Fruit fly (Drosophila melanogaster) whole organism, wandering third instar larva: ENCODE measurements around the gene CG34008.

ENCODE experiments used
- Abd-B ChIP-seq: fragments of >200 bp; optimal IDR thresholded peaks from 2 replicates; lab custom pipeline; 2017; ENCODE audit warnings: missing biosample characterization, missing genetic modification characterization
- CG32264 ChIP-seq: fragments of 200-800 bp; sonication (Bioruptor generic); optimal IDR thresholded peaks from 2 replicates; lab custom pipeline; 2016; ENCODE audit warnings: missing biosample characterization, missing genetic modification characterization
- CG9705 ChIP-seq: fragments of 200-800 bp; sonication (Bioruptor generic); optimal IDR thresholded peaks from 2 replicates; lab custom pipeline; 2018; ENCODE audit warnings: missing biosample characterization, mild to moderate bottlenecking, missing genetic modification characterization
- CrebA ChIP-seq: fragments of 200-800 bp; sonication (Bioruptor generic); optimal IDR thresholded peaks from 2 replicates; lab custom pipeline; 2016; ENCODE audit warnings: missing biosample characterization, mild to moderate bottlenecking, missing genetic modification characterization, borderline replicate concordance
- Dfd ChIP-seq: fragments of >200 bp; optimal IDR thresholded peaks from 2 replicates; lab custom pipeline; 2017; ENCODE audit warnings: missing biosample characterization, missing genetic modification characterization
- Dif ChIP-seq: fragments of 200-275, 200-300 bp; sonication (Bioruptor generic); optimal IDR thresholded peaks from 2 replicates; lab custom pipeline; 2018; ENCODE audit warnings: missing biosample characterization, missing genetic modification characterization; ENCODE audit not compliant: partially characterized antibody
- GATAd ChIP-seq: sonication (Bioruptor generic); optimal IDR thresholded peaks from 2 replicates; lab custom pipeline; 2016; ENCODE audit warnings: missing biosample characterization, missing genetic modification characterization
- HLH106 ChIP-seq: fragments of 200-800 bp; optimal IDR thresholded peaks from 3 replicates; lab custom pipeline; 2019; ENCODE audit warnings: missing biosample characterization, mild to moderate bottlenecking, missing genetic modification characterization, moderate library complexity
- Hnf4 ChIP-seq: fragments of 200-800 bp; sonication (Bioruptor generic); optimal IDR thresholded peaks from 2 replicates; lab custom pipeline; 2016; ENCODE audit warnings: missing biosample characterization, mild to moderate bottlenecking, missing genetic modification characterization
- Hr78 ChIP-seq: fragments of >200 bp; optimal IDR thresholded peaks from 2 replicates; lab custom pipeline; 2017; ENCODE audit warnings: missing biosample characterization, missing genetic modification characterization
- Hr83 ChIP-seq: fragments of 200-300 bp; sonication (Bioruptor generic); optimal IDR thresholded peaks from 2 replicates; lab custom pipeline; 2016; ENCODE audit warnings: missing biosample characterization, mild to moderate bottlenecking, missing genetic modification characterization, moderate library complexity; ENCODE audit not compliant: poor library complexity, severe bottlenecking
- Jra ChIP-seq: sonication (Bioruptor generic); optimal IDR thresholded peaks from 2 replicates; lab custom pipeline; 2016; ENCODE audit warnings: missing biosample characterization, missing genetic modification characterization
- Mio ChIP-seq: sonication (Bioruptor generic); optimal IDR thresholded peaks from 2 replicates; lab custom pipeline; 2016; ENCODE audit warnings: missing biosample characterization, missing genetic modification characterization
- Myc ChIP-seq: fragments of >200 bp; optimal IDR thresholded peaks from 2 replicates; lab custom pipeline; 2017
- N ChIP-seq: fragments of >200 bp; optimal IDR thresholded peaks from 2 replicates; lab custom pipeline; 2018; ENCODE audit warnings: missing biosample characterization, missing external identifiers, missing genetic modification characterization
- OdsH ChIP-seq: fragments of 200-800 bp; sonication (Bioruptor generic); optimal IDR thresholded peaks from 2 replicates; lab custom pipeline; 2016; ENCODE audit warnings: missing biosample characterization, mild to moderate bottlenecking, missing genetic modification characterization
- Rel ChIP-seq, 2 experiments: fragments of 200-800 bp; sonication (Bioruptor generic) in 1 of 2; optimal IDR thresholded peaks; 2 replicates in 1 of 2; 3 replicates in 1 of 2; lab custom pipeline; 2016 to 2019; ENCODE audit warnings: mild to moderate bottlenecking in 2 of 2, missing biosample characterization in 2 of 2, missing genetic modification characterization in 2 of 2, moderate library complexity in 1 of 2
- Sp1 ChIP-seq: fragments of 200-800 bp; sonication (Bioruptor generic); optimal IDR thresholded peaks from 3 replicates; lab custom pipeline; 2019; ENCODE audit warnings: missing biosample characterization, mild to moderate bottlenecking, missing genetic modification characterization, moderate library complexity
- Vsx2 ChIP-seq: fragments of 200-300, 225-300 bp; sonication (Bioruptor generic); optimal IDR thresholded peaks from 2 replicates; lab custom pipeline; 2018; ENCODE audit warnings: missing biosample characterization, missing genetic modification characterization; ENCODE audit not compliant: partially characterized antibody
- br ChIP-seq: fragments of 200-800 bp; sonication (Bioruptor generic); optimal IDR thresholded peaks from 2 replicates; lab custom pipeline; 2016; ENCODE audit warnings: missing biosample characterization, missing genetic modification characterization
- brk ChIP-seq: fragments of 200-800 bp; sonication (Bioruptor generic); optimal IDR thresholded peaks from 2 replicates; lab custom pipeline; 2016; ENCODE audit warnings: missing biosample characterization, mild to moderate bottlenecking, missing genetic modification characterization
- dl ChIP-seq, 2 experiments: fragments of 175-275, 200-275 bp in 1 of 2; fragments of 200-275 bp in 1 of 2; sonication (Bioruptor generic); optimal IDR thresholded peaks; lab custom pipeline; 2018; ENCODE audit warnings: mild to moderate bottlenecking in 2 of 2, missing biosample characterization in 2 of 2, missing genetic modification characterization in 2 of 2, moderate library complexity in 2 of 2; ENCODE audit not compliant: partially characterized antibody in 2 of 2, insufficient read depth in 1 of 2
- dmrt93B ChIP-seq: fragments of 200-800 bp; sonication (Bioruptor generic); optimal IDR thresholded peaks from 2 replicates; lab custom pipeline; 2018; ENCODE audit warnings: missing biosample characterization, mild to moderate bottlenecking, missing genetic modification characterization
- dsf ChIP-seq: sonication (Bioruptor generic); optimal IDR thresholded peaks from 2 replicates; lab custom pipeline; 2016; ENCODE audit warnings: missing biosample characterization, missing genetic modification characterization, borderline replicate concordance
- ey ChIP-seq: fragments of 200-800 bp; sonication (Bioruptor generic); optimal IDR thresholded peaks from 2 replicates; lab custom pipeline; 2016; ENCODE audit warnings: missing biosample characterization, missing genetic modification characterization
- foxo ChIP-seq, 2 experiments: fragments of 200-800 bp; sonication (Bioruptor generic); optimal IDR thresholded peaks; 2 replicates in 1 of 2; 3 replicates in 1 of 2; lab custom pipeline; 2016 to 2017; ENCODE audit warnings: missing biosample characterization in 2 of 2, missing genetic modification characterization in 2 of 2
- fru ChIP-seq: fragments of 200-800 bp; sonication (Bioruptor generic); optimal IDR thresholded peaks from 3 replicates; lab custom pipeline; 2016; ENCODE audit warnings: missing biosample characterization, mild to moderate bottlenecking, missing genetic modification characterization
- h ChIP-seq: fragments of 200-800 bp; sonication (Bioruptor generic); optimal IDR thresholded peaks from 3 replicates; lab custom pipeline; 2016; ENCODE audit warnings: missing biosample characterization, mild to moderate bottlenecking, missing genetic modification characterization
- jim ChIP-seq: fragments of 175-275, 200-325 bp; sonication (Bioruptor generic); optimal IDR thresholded peaks from 2 replicates; lab custom pipeline; 2016; ENCODE audit warnings: missing biosample characterization, mild to moderate bottlenecking, missing genetic modification characterization
- lola ChIP-seq: fragments of >200 bp; optimal IDR thresholded peaks from 2 replicates; lab custom pipeline; 2017; ENCODE audit warnings: missing biosample characterization, missing genetic modification characterization
- pan ChIP-seq: fragments of >200 bp; optimal IDR thresholded peaks from 2 replicates; lab custom pipeline; 2017
- psq ChIP-seq: fragments of 200-800 bp; sonication (Bioruptor generic); optimal IDR thresholded peaks from 3 replicates; lab custom pipeline; 2017; ENCODE audit warnings: missing biosample characterization, mild to moderate bottlenecking, missing genetic modification characterization, moderate library complexity
- rgr ChIP-seq: fragments of 200-800 bp; sonication (Bioruptor generic); optimal IDR thresholded peaks from 3 replicates; lab custom pipeline; 2016; ENCODE audit warnings: missing biosample characterization, mild to moderate bottlenecking, missing genetic modification characterization
- sage ChIP-seq: fragments of 200-800 bp; sonication (Bioruptor generic); optimal IDR thresholded peaks from 2 replicates; lab custom pipeline; 2016; ENCODE audit warnings: missing biosample characterization, mild to moderate bottlenecking, missing genetic modification characterization
- sv ChIP-seq: fragments of 200-800 bp; sonication (Bioruptor generic); optimal IDR thresholded peaks from 3 replicates; lab custom pipeline; 2016; ENCODE audit warnings: missing biosample characterization, missing genetic modification characterization
- tai ChIP-seq: sonication (Bioruptor generic); optimal IDR thresholded peaks from 2 replicates; lab custom pipeline; 2016; ENCODE audit warnings: missing biosample characterization, missing genetic modification characterization
- usp ChIP-seq: fragments of >200 bp; optimal IDR thresholded peaks from 2 replicates; lab custom pipeline; 2017; ENCODE audit warnings: missing biosample characterization, missing genetic modification characterization
- woc ChIP-seq: sonication (Bioruptor generic); optimal IDR thresholded peaks from 2 replicates; lab custom pipeline; 2016; ENCODE audit warnings: missing biosample characterization, mild to moderate bottlenecking, missing genetic modification characterization

Gene CG34008

dm6 chr3R:20595145-20595812 lies 14.0 kb upstream of the CG34008 start:
- TF ChIP-seq CG32264 (no peak), br (GFP tag; lab: Kevin White, UChicago) (no peak), sv (no peak), foxo (GFP tag; optimal IDR thresholded peaks at IDR 0.05; lab: Kevin White, UChicago) (no peak), brk (GFP tag; lab: Kevin White, UChicago) (no peak), psq (no peak), HLH106 (tag; lab: Kevin White, UChicago) (no peak)

dm6 chr3R:20594194-20595144 lies 13.1 kb upstream of the CG34008 start:
- TF ChIP-seq lola (GFP tag; lab: Kevin White, UChicago) (no peak), Dfd (GFP tag; lab: Kevin White, UChicago) (no peak), Myc (lab: Kevin White, UChicago) (no peak), usp (GFP tag; lab: Kevin White, UChicago) (no peak), sage (GFP tag; lab: Kevin White, UChicago) (peak; percentile 16), CrebA (GFP tag; lab: Kevin White, UChicago) (no peak), tai (GFP tag; lab: Kevin White, UChicago) (no peak), Dif (GFP tag; lab: Kevin White, UChicago) (peak; percentile 49), Jra (GFP tag; lab: Kevin White, UChicago) (no peak), OdsH (GFP tag; lab: Kevin White, UChicago) (peak; percentile 91), dl (GFP tag; optimal IDR thresholded peaks at IDR 0.05; lab: Kevin White, UChicago; ENCODE audit: insufficient read depth in 1 of 2, partially characterized antibody in 2 of 2) (peak; percentile 51 to 74), jim (GFP tag; lab: Kevin White, UChicago) (no peak), dmrt93B (GFP tag; lab: Kevin White, UChicago) (peak; percentile 69), Mio (GFP tag; lab: Kevin White, UChicago) (no peak), foxo (GFP tag; optimal IDR thresholded peaks at IDR 0.05; lab: Kevin White, UChicago) (peak in 1 of 2 experiments; percentile 86), rgr (peak; percentile 89), Sp1 (peak; percentile 90), Vsx2 (GFP tag; lab: Kevin White, UChicago) (no peak), pan (lab: Kevin White, UChicago) (no peak), Hr78 (no peak), psq (peak; percentile 82), Abd-B (GFP tag; lab: Kevin White, UChicago) (no peak), h (peak; percentile 68), brk (GFP tag; lab: Kevin White, UChicago) (peak; percentile 64), CG9705 (peak; percentile 56), GATAd (GFP tag; lab: Kevin White, UChicago) (no peak), CG32264 (no peak), br (GFP tag; lab: Kevin White, UChicago) (peak; percentile 9), Hnf4 (GFP tag; lab: Kevin White, UChicago) (peak; percentile 54), sv (peak; percentile 53), woc (peak; percentile 44), Rel (GFP tag; optimal IDR thresholded peaks at IDR 0.05; lab: Kevin White, UChicago) (no peak), Rel (tag; optimal IDR thresholded peaks at IDR 0.05; lab: Kevin White, UChicago) (peak; percentile 19), dsf (GFP tag; lab: Kevin White, UChicago) (peak; percentile 1), Hr83 (GFP tag; lab: Kevin White, UChicago) (peak; percentile 8), fru (GFP tag; lab: Kevin White, UChicago) (peak; percentile 64), ey (GFP tag; lab: Kevin White, UChicago) (peak; percentile 44), N (no peak), HLH106 (tag; lab: Kevin White, UChicago) (peak; percentile 83)
- TF ChIP-seq, all 38 proteins: peak for 22
